Fruit fly (Drosophila melanogaster) whole organism, embryonic: ENCODE measurements around the gene loaf.

Experiments
- CG10267 ChIP-seq: fragments of 200-800 bp; sonication (Bioruptor generic); optimal IDR thresholded peaks from 2 replicates; lab custom pipeline; 2018; ENCODE audit warnings: missing biosample characterization, mild to moderate bottlenecking, missing genetic modification characterization, moderate library complexity
- CG10462 ChIP-seq: fragments of 200-800 bp; sonication (Bioruptor generic); optimal IDR thresholded peaks from 2 replicates; lab custom pipeline; 2016; ENCODE audit warnings: missing biosample characterization, missing genetic modification characterization
- CG12236 ChIP-seq: fragments of 200-800 bp; sonication (Bioruptor generic); optimal IDR thresholded peaks from 2 replicates; lab custom pipeline; 2016; ENCODE audit warnings: missing biosample characterization, missing genetic modification characterization
- CG13624 ChIP-seq: fragments of 200-800 bp; sonication (Bioruptor generic); optimal IDR thresholded peaks from 2 replicates; lab custom pipeline; 2016; ENCODE audit warnings: missing biosample characterization, missing genetic modification characterization
- CG17802 ChIP-seq: fragments of 200-800 bp; sonication (Bioruptor generic); optimal IDR thresholded peaks from 2 replicates; lab custom pipeline; 2018; ENCODE audit warnings: missing biosample characterization, mild to moderate bottlenecking, missing genetic modification characterization, moderate library complexity
- CG17829 ChIP-seq: fragments of 200-800 bp; optimal IDR thresholded peaks from 2 replicates; lab custom pipeline; 2019; ENCODE audit warnings: missing biosample characterization, mild to moderate bottlenecking, missing genetic modification characterization, moderate library complexity
- CG32767 ChIP-seq: fragments of 200-800 bp; sonication (Bioruptor generic); IDR thresholded peaks from 2 replicates; pipeline ENCODE4 v1.3.6; 2022; ENCODE audit warnings: missing biosample characterization, missing genetic modification characterization
- CG33557 ChIP-seq: fragments of 200-800 bp; sonication (Bioruptor generic); optimal IDR thresholded peaks from 2 replicates; lab custom pipeline; 2019; ENCODE audit warnings: missing biosample characterization, mild to moderate bottlenecking, missing genetic modification characterization, moderate library complexity
- CG4424 ChIP-seq: fragments of 200-800 bp; sonication (Bioruptor generic); optimal IDR thresholded peaks from 3 replicates; lab custom pipeline; 2016; ENCODE audit warnings: missing biosample characterization, missing genetic modification characterization
- CG7745 ChIP-seq: fragments of 200-800 bp; sonication (Bioruptor generic); optimal IDR thresholded peaks from 2 replicates; lab custom pipeline; 2018; ENCODE audit warnings: missing biosample characterization, mild to moderate bottlenecking, missing genetic modification characterization, moderate library complexity
- CTCF ChIP-seq: fragments of 200-800 bp; sonication (Bioruptor generic); optimal IDR thresholded peaks from 2 replicates; lab custom pipeline; 2017; ENCODE audit warnings: missing biosample characterization, mild to moderate bottlenecking, missing genetic modification characterization, moderate library complexity
- Chrac-16 ChIP-seq: fragments of 200-800 bp; sonication (Bioruptor generic); optimal IDR thresholded peaks from 3 replicates; lab custom pipeline; 2016; ENCODE audit warnings: missing biosample characterization, missing genetic modification characterization
- CoRest ChIP-seq: fragments of 200-800 bp; sonication (Bioruptor generic); optimal IDR thresholded peaks from 3 replicates; lab custom pipeline; 2018; ENCODE audit warnings: missing biosample characterization, mild to moderate bottlenecking, missing genetic modification characterization, moderate library complexity
- Dek ChIP-seq: fragments of 200-800 bp; sonication (Bioruptor generic); optimal IDR thresholded peaks from 3 replicates; lab custom pipeline; 2019; ENCODE audit warnings: missing biosample characterization, mild to moderate bottlenecking, missing genetic modification characterization, moderate library complexity
- Dll ChIP-seq: fragments of 200-800 bp; sonication (Bioruptor generic); IDR thresholded peaks from 4 replicates; pipeline ENCODE4 v1.3.6; 2022; ENCODE audit warnings: missing biosample characterization, missing genetic modification characterization; ENCODE audit not compliant: partially characterized antibody
- E2f2 ChIP-seq: fragments of 200-800 bp; sonication (Bioruptor generic); IDR thresholded peaks from 2 replicates; pipeline ENCODE4 v1.3.6; 2022; ENCODE audit warnings: missing biosample characterization, missing genetic modification characterization
- Fer1 ChIP-seq: fragments of 200-800 bp; sonication (Bioruptor generic); optimal IDR thresholded peaks from 2 replicates; lab custom pipeline; 2017; ENCODE audit warnings: missing biosample characterization, mild to moderate bottlenecking, missing genetic modification characterization
- HLHmδ ChIP-seq: fragments of 200-800 bp; sonication (Bioruptor generic); optimal IDR thresholded peaks from 2 replicates; lab custom pipeline; 2018; ENCODE audit warnings: missing biosample characterization, mild to moderate bottlenecking, missing genetic modification characterization, moderate library complexity
- Hmr ChIP-seq: fragments of 200-800 bp; sonication (Bioruptor generic); optimal IDR thresholded peaks from 3 replicates; lab custom pipeline; 2017; ENCODE audit warnings: mild to moderate bottlenecking, missing biosample characterization, missing genetic modification reagents, missing genetic modification characterization
- Hr78 ChIP-seq, 2 experiments: fragments of 200-800 bp in 1 of 2; fragments of >200 bp in 1 of 2; sonication (Bioruptor generic) in 1 of 2; optimal IDR thresholded peaks; 2 replicates each; lab custom pipeline; 2017 to 2019; ENCODE audit warnings: missing biosample characterization in 2 of 2, missing genetic modification characterization in 2 of 2, mild to moderate bottlenecking in 1 of 2, moderate library complexity in 1 of 2
- MESR4 ChIP-seq: fragments of 200-800 bp; sonication (Bioruptor generic); optimal IDR thresholded peaks from 2 replicates; lab custom pipeline; 2018; ENCODE audit warnings: missing biosample characterization, mild to moderate bottlenecking, missing genetic modification characterization, moderate library complexity
- NFAT ChIP-seq: fragments of 200-800 bp; sonication (Bioruptor generic); IDR thresholded peaks from 2 replicates; pipeline ENCODE4 v1.3.6; 2022; ENCODE audit warnings: missing biosample characterization, missing genetic modification characterization
- Optix ChIP-seq: fragments of 200-800 bp; sonication (Bioruptor generic); IDR thresholded peaks from 3 replicates; pipeline ENCODE4 v1.3.6; 2022; ENCODE audit warnings: missing biosample characterization, missing genetic modification characterization
- bbx ChIP-seq: fragments of 200-800 bp; sonication (Bioruptor generic); IDR thresholded peaks from 2 replicates; pipeline ENCODE4 v1.3.6; 2022; ENCODE audit warnings: missing biosample characterization, missing genetic modification characterization; ENCODE audit not compliant: partially characterized antibody
- btn ChIP-seq: fragments of 200-800 bp; sonication (Bioruptor generic); optimal IDR thresholded peaks from 2 replicates; lab custom pipeline; 2016; ENCODE audit warnings: missing biosample characterization, missing genetic modification characterization
- chif ChIP-seq, 2 experiments: fragments of 200-800 bp; sonication (Bioruptor generic); optimal IDR thresholded peaks; 3 replicates each; lab custom pipeline; 2016; ENCODE audit warnings: missing biosample characterization in 2 of 2, missing genetic modification characterization in 2 of 2
- chinmo ChIP-seq: fragments of 200-800 bp; sonication (Bioruptor generic); IDR thresholded peaks from 4 replicates; pipeline ENCODE4 v1.3.6; 2022; ENCODE audit warnings: missing biosample characterization, missing genetic modification characterization; ENCODE audit not compliant: partially characterized antibody
- corto ChIP-seq: fragments of 200-800 bp; sonication (Bioruptor generic); optimal IDR thresholded peaks from 2 replicates; lab custom pipeline; 2016; ENCODE audit warnings: missing biosample characterization, mild to moderate bottlenecking, missing genetic modification characterization, moderate library complexity
- cwo ChIP-seq: fragments of 200-800 bp; sonication (Bioruptor generic); optimal IDR thresholded peaks from 3 replicates; lab custom pipeline; 2017; ENCODE audit warnings: missing biosample characterization, missing genetic modification characterization, mild to moderate bottlenecking, moderate library complexity, missing genetic modification reagents
- dpn ChIP-seq, 2 experiments: fragments of 200-800 bp; sonication (Bioruptor generic); optimal IDR thresholded peaks; 3 replicates each; lab custom pipeline; 2016; ENCODE audit warnings: missing biosample characterization in 2 of 2, missing genetic modification characterization in 2 of 2
- ems ChIP-seq: fragments of 200-800 bp; sonication (Bioruptor generic); optimal IDR thresholded peaks from 3 replicates; lab custom pipeline; 2016; ENCODE audit warnings: missing biosample characterization, missing genetic modification characterization
- exex ChIP-seq: fragments of 200-800 bp; sonication (Bioruptor generic); optimal IDR thresholded peaks from 4 replicates; lab custom pipeline; 2018; ENCODE audit warnings: missing biosample characterization, mild to moderate bottlenecking, missing genetic modification characterization, moderate library complexity
- gfzf ChIP-seq: fragments of 200-800 bp; sonication (Bioruptor generic); optimal IDR thresholded peaks from 2 replicates; lab custom pipeline; 2016; ENCODE audit warnings: missing biosample characterization, mild to moderate bottlenecking, missing genetic modification characterization, moderate library complexity
- hbn ChIP-seq: fragments of 200-800 bp; sonication (Bioruptor generic); IDR thresholded peaks from 2 replicates; pipeline ENCODE4 v1.3.6; 2022; ENCODE audit warnings: missing biosample characterization, missing genetic modification characterization; ENCODE audit not compliant: partially characterized antibody
- kay ChIP-seq: fragments of 200-800 bp; sonication (Bioruptor generic); optimal IDR thresholded peaks from 2 replicates; lab custom pipeline; 2016; ENCODE audit warnings: missing biosample characterization, missing genetic modification characterization
- org-1 ChIP-seq: fragments of 200-800 bp; sonication (Bioruptor generic); optimal IDR thresholded peaks from 2 replicates; lab custom pipeline; 2017; ENCODE audit warnings: missing biosample characterization, missing genetic modification characterization
- phol ChIP-seq: fragments of 200-800 bp; sonication (Bioruptor generic); optimal IDR thresholded peaks from 3 replicates; lab custom pipeline; 2018; ENCODE audit warnings: missing biosample characterization, mild to moderate bottlenecking, missing genetic modification characterization, moderate library complexity
- pzg ChIP-seq: fragments of 200-800 bp; sonication (Bioruptor generic); optimal IDR thresholded peaks from 3 replicates; lab custom pipeline; 2018; ENCODE audit warnings: missing biosample characterization, mild to moderate bottlenecking, missing genetic modification characterization, moderate library complexity
- ranshi ChIP-seq: fragments of 200-800 bp; sonication (Bioruptor generic); IDR thresholded peaks from 2 replicates; pipeline ENCODE4 v1.3.6; 2022; ENCODE audit warnings: missing biosample characterization, missing genetic modification characterization
- row ChIP-seq: fragments of 200-800 bp; sonication (Bioruptor generic); IDR thresholded peaks from 3 replicates; pipeline ENCODE4 v1.3.6; 2022; ENCODE audit warnings: missing biosample characterization, missing genetic modification characterization
- seq ChIP-seq: fragments of 200-800 bp; sonication (Bioruptor generic); IDR thresholded peaks from 2 replicates; pipeline ENCODE4 v1.3.6; 2022; ENCODE audit warnings: missing biosample characterization, missing genetic modification characterization
- shn ChIP-seq: fragments of 200-800 bp; sonication (Bioruptor generic); optimal IDR thresholded peaks from 3 replicates; lab custom pipeline; 2016; ENCODE audit warnings: missing biosample characterization, missing genetic modification characterization
- sug ChIP-seq: fragments of 200-800 bp; optimal IDR thresholded peaks from 2 replicates; lab custom pipeline; 2019; ENCODE audit warnings: missing biosample characterization, mild to moderate bottlenecking, missing genetic modification characterization, moderate library complexity
- tgo ChIP-seq: fragments of 200-800 bp; sonication (Bioruptor generic); IDR thresholded peaks from 3 replicates; pipeline ENCODE4 v1.3.6; 2022; ENCODE audit warnings: missing biosample characterization, missing genetic modification characterization
- tna ChIP-seq: fragments of 200-800 bp; sonication (Bioruptor generic); IDR thresholded peaks from 2 replicates; pipeline ENCODE4 v1.3.6; 2022; ENCODE audit warnings: missing biosample characterization, missing genetic modification characterization; ENCODE audit not compliant: partially characterized antibody
- trem ChIP-seq: fragments of 200-800 bp; optimal IDR thresholded peaks from 3 replicates; lab custom pipeline; 2019; ENCODE audit warnings: missing biosample characterization, mild to moderate bottlenecking, missing genetic modification characterization, moderate library complexity
- unc-4 ChIP-seq: fragments of 200-800 bp; sonication (Bioruptor generic); IDR thresholded peaks from 2 replicates; pipeline ENCODE4 v1.3.6; 2022; ENCODE audit warnings: missing biosample characterization, missing genetic modification characterization; ENCODE audit not compliant: partially characterized antibody
- z ChIP-seq: fragments of 200-800 bp; sonication (Bioruptor generic); IDR thresholded peaks from 3 replicates; pipeline ENCODE4 v1.3.6; 2022; ENCODE audit warnings: missing biosample characterization, missing genetic modification characterization

The loaf gene

dm6 chr3L:11708633-11709116 is 57.3 kb downstream of the loaf start, which contains the start of the genes Ccdc56 and mtTFB1 (continued):
- TF ChIP-seq CG7745 (tag; lab: Kevin White, UChicago) (no peak), pzg (GFP tag; lab: Kevin White, UChicago) (peak; percentile 80), Chrac-16 (peak; percentile 8), MESR4 (GFP tag; lab: Kevin White, UChicago) (peak; percentile 64), ranshi (no peak), corto (GFP tag; lab: Kevin White, UChicago) (peak; percentile 33), CG10462 (GFP tag; lab: Kevin White, UChicago) (peak; percentile 31), row (0 out of 3 replicates have a peak, but pooled peaks have one; percentile 7), sug (tag; lab: Kevin White, UChicago) (no peak), CG10267 (tag; lab: Kevin White, UChicago) (peak; percentile 55), kay (GFP tag; lab: Kevin White, UChicago) (peak; percentile 61), CG33557 (GFP tag; lab: Kevin White, UChicago) (no peak), Hmr (GFP tag; lab: Kevin White, UChicago) (peak; percentile 29), trem (peak; percentile 52), ems (peak; percentile 37), CoRest (tag; lab: Kevin White, UChicago) (peak; percentile 14), CTCF (GFP tag; lab: Kevin White, UChicago) (peak; percentile 5)

dm6 chr3L:11707978-11708632 is 57.9 kb downstream of the loaf start, which contains the start of gene CG11658:
Gene CG11658, minus strand, starts transcription at chr3L:11708553.
- no peak for TF ChIP-seq shn
- peak; percentile 12 for TF ChIP-seq cwo
- peak; percentile 74 for TF ChIP-seq CG13624 (GFP tag; lab: Kevin White, UChicago)
- 0 out of 3 replicates have a peak, but pooled peaks have one; percentile 24 for TF ChIP-seq Optix (GFP tag; lab: Robert Waterston, UW)
- TF ChIP-seq chif (GFP tag; optimal IDR thresholded peaks at IDR 0.05; lab: Kevin White, UChicago) = no peak
- no peak for TF ChIP-seq tna (GFP tag; lab: Robert Waterston, UW)
- no peak for TF ChIP-seq btn (GFP tag; lab: Kevin White, UChicago)
- no peak for TF ChIP-seq dpn (GFP tag; optimal IDR thresholded peaks at IDR 0.05; lab: Kevin White, UChicago)
- TF ChIP-seq CG17802 (tag; lab: Kevin White, UChicago) = no peak
- no peak for TF ChIP-seq CG4424 (GFP tag; lab: Kevin White, UChicago)
- no peak for TF ChIP-seq z (GFP tag; lab: Robert Waterston, UW)
- TF ChIP-seq Dll (GFP tag; lab: Robert Waterston, UW) = peak; percentile 52; the same call in 1 of the 4 replicates
- peak; percentile 42 for TF ChIP-seq NFAT
- TF ChIP-seq unc-4 (GFP tag; lab: Robert Waterston, UW) = 0 out of 2 replicates have a peak, but pooled peaks have one; percentile 20
- no peak; the same call in none of the 2 replicates for TF ChIP-seq E2f2 (GFP tag; lab: Robert Waterston, UW)
- peak in 1 of 2 experiments; percentile 25 for TF ChIP-seq Hr78 (GFP tag; optimal IDR thresholded peaks at IDR 0.05; lab: Kevin White, UChicago)
- TF ChIP-seq gfzf (GFP tag; lab: Kevin White, UChicago) = no peak
- no peak for TF ChIP-seq CG17829 (tag; lab: Kevin White, UChicago)
- TF ChIP-seq phol (tag; lab: Kevin White, UChicago) = no peak
- peak; percentile 41; the same call in 1 of the 2 replicates for TF ChIP-seq hbn (GFP tag; lab: Robert Waterston, UW)
- TF ChIP-seq chinmo (GFP tag; lab: Robert Waterston, UW) = peak; percentile 93; the same call in 3 of the 4 replicates
- peak; percentile 39 for TF ChIP-seq Dek
- peak; percentile 7 for TF ChIP-seq Fer1 (GFP tag; lab: Kevin White, UChicago)
- peak; percentile 58 for TF ChIP-seq seq (GFP tag; lab: Robert Waterston, UW)
- TF ChIP-seq org-1 (GFP tag; lab: Kevin White, UChicago) = peak; percentile 10
- TF ChIP-seq bbx (GFP tag; lab: Robert Waterston, UW) = peak; percentile 43; the same call in 1 of the 2 replicates
- TF ChIP-seq CG32767 (GFP tag; lab: Robert Waterston, UW) = peak; percentile 95
- peak; percentile 36 for TF ChIP-seq HLHmδ (GFP tag; lab: Kevin White, UChicago)
- TF ChIP-seq tgo (GFP tag; lab: Robert Waterston, UW) = no peak
- no peak for TF ChIP-seq CG12236 (GFP tag; lab: Kevin White, UChicago)
- TF ChIP-seq exex (tag; lab: Kevin White, UChicago) = peak; percentile 54
